Fruit fly (Drosophila melanogaster) Kc167 (cell line): Measurements from ENCODE around the gene BBS1.

Source experiments
- Myc ChIP-seq: fragments of >200 bp; optimal IDR thresholded peaks from 2 replicates; lab custom pipeline; 2017; ENCODE audit warnings: missing external identifiers
- Sin3A ChIP-seq: fragments of >200 bp; optimal IDR thresholded peaks from 2 replicates; lab custom pipeline; 2018; ENCODE audit warnings: missing external identifiers
- h ChIP-seq: fragments of >200 bp; optimal IDR thresholded peaks from 3 replicates; lab custom pipeline; 2018; ENCODE audit warnings: missing external identifiers
- insv ChIP-seq: fragments of >200 bp; optimal IDR thresholded peaks from 3 replicates; lab custom pipeline; 2018; ENCODE audit warnings: missing external identifiers
- psq ChIP-seq: fragments of >200 bp; optimal IDR thresholded peaks from 2 replicates; lab custom pipeline; 2017; ENCODE audit warnings: missing external identifiers
- ttk ChIP-seq: sonication (Bioruptor generic); optimal IDR thresholded peaks from 2 replicates; lab custom pipeline; 2017; ENCODE audit warnings: missing external identifiers

BBS1 gene

dm6 chr3L:7156239-7156638, 30.5 kb downstream of the BBS1 start:
- TF ChIP-seq Sin3A (lab: Kevin White, UChicago) = no peak
- no peak for TF ChIP-seq insv (lab: Kevin White, UChicago)
- TF ChIP-seq ttk (lab: Kevin White, UChicago) = no peak
- TF ChIP-seq h (lab: Kevin White, UChicago) = no peak
- TF ChIP-seq Myc = no peak
- no peak for TF ChIP-seq psq (lab: Kevin White, UChicago)

- TF ChIP-seq Sin3A (lab: Kevin White, UChicago) (no peak), psq (lab: Kevin White, UChicago) (no peak), ttk (lab: Kevin White, UChicago) (no peak), h (lab: Kevin White, UChicago) (no peak), insv (lab: Kevin White, UChicago) (no peak)
These were observed 31.2 kb downstream of the BBS1 start, which contains the start of gene corn for dm6 chr3L:7156890-7157289. Gene corn, minus strand, starts transcription at chr3L:7157073.

dm6 chr3L:7157713-7158112, 32.0 kb downstream of the BBS1 start, which contains the start of gene CG8620:
Gene CG8620, plus strand, starts transcription at chr3L:7158099.
- TF ChIP-seq insv (lab: Kevin White, UChicago) (no peak), ttk (lab: Kevin White, UChicago) (no peak), h (lab: Kevin White, UChicago) (no peak), psq (lab: Kevin White, UChicago) (no peak), Sin3A (lab: Kevin White, UChicago) (no peak), Myc (no peak)

- no peak for TF ChIP-seq h (lab: Kevin White, UChicago)
- TF ChIP-seq psq (lab: Kevin White, UChicago) = no peak
- no peak for TF ChIP-seq insv (lab: Kevin White, UChicago)
- no peak for TF ChIP-seq Sin3A (lab: Kevin White, UChicago)
- no peak for TF ChIP-seq Myc
- no peak for TF ChIP-seq ttk (lab: Kevin White, UChicago)
These were observed 35.6 kb downstream of the BBS1 start for dm6 chr3L:7161310-7161709.

dm6 chr3L:7161924-7162323, 36.2 kb downstream of the BBS1 start:
- TF ChIP-seq h (lab: Kevin White, UChicago) (no peak), Myc (no peak), psq (lab: Kevin White, UChicago) (no peak), ttk (lab: Kevin White, UChicago) (no peak), insv (lab: Kevin White, UChicago) (no peak), Sin3A (lab: Kevin White, UChicago) (no peak)
